Worm (Caenorhabditis elegans): ENCODE results near the gene hmg-12.

hmg-12 gene

ce11 chrII:11960596-11961217, 44.4 kb downstream of the hmg-12 start:
- TF ChIP-seq pqm-1 (tag; optimal IDR thresholded peaks at IDR 0.05) (no peak), fos-1 (tag; optimal IDR thresholded peaks at IDR 0.05) (no peak), ceh-82 (tag; optimal IDR thresholded peaks at IDR 0.05) (peak; percentile 36), nhr-25 (tag; optimal IDR thresholded peaks at IDR 0.05) (no peak), ceh-16 (tag; optimal IDR thresholded peaks at IDR 0.05) (no peak), fkh-2 (tag; optimal IDR thresholded peaks at IDR 0.05) (no peak), unc-62 (GFP tag; optimal IDR thresholded peaks at IDR 0.05) (no peak), elt-3 (tag; optimal IDR thresholded peaks at IDR 0.05) (peak in 1 of 3 experiments; percentile 31), nhr-12 (tag; optimal IDR thresholded peaks at IDR 0.05) (no peak), skn-1 (tag; optimal IDR thresholded peaks at IDR 0.05) (no peak), hmg-11 (tag; optimal IDR thresholded peaks at IDR 0.05) (peak; percentile 93), ztf-11 (tag; optimal IDR thresholded peaks at IDR 0.05) (no peak), tbx-2 (tag; optimal IDR thresholded peaks at IDR 0.05) (peak; percentile 80), unc-39 (tag; optimal IDR thresholded peaks at IDR 0.05) (no peak), daf-12 (tag; optimal IDR thresholded peaks at IDR 0.05) (no peak), aly-2 (tag; optimal IDR thresholded peaks at IDR 0.05) (no peak), R02D3.7 (tag; optimal IDR thresholded peaks at IDR 0.05) (peak; percentile 68), nfya-1 (tag; optimal IDR thresholded peaks at IDR 0.05; ENCODE audit: insufficient read depth) (peak; percentile 62), nhr-28 (tag; optimal IDR thresholded peaks at IDR 0.05) (no peak), lin-15B (tag; optimal IDR thresholded peaks at IDR 0.05) (peak; percentile 16), elt-1 (tag; optimal IDR thresholded peaks at IDR 0.05) (no peak), lsy-12 (tag; optimal IDR thresholded peaks at IDR 0.05) (peak; percentile 88), sea-2 (GFP tag; optimal IDR thresholded peaks at IDR 0.05) (peak; percentile 66), ama-1 (optimal IDR thresholded peaks at IDR 0.05) (no peak), ceh-28 (tag; optimal IDR thresholded peaks at IDR 0.05) (peak; percentile 36), eor-1 (tag; optimal IDR thresholded peaks at IDR 0.05) (no peak), nhr-237 (tag; optimal IDR thresholded peaks at IDR 0.05) (no peak), ZK546.5 (tag; optimal IDR thresholded peaks at IDR 0.05) (no peak), lin-39 (tag; optimal IDR thresholded peaks at IDR 0.05) (peak; percentile 89), egl-27 (tag; optimal IDR thresholded peaks at IDR 0.05) (no peak), ceh-9 (tag; optimal IDR thresholded peaks at IDR 0.05) (no peak), jun-1 (tag; optimal IDR thresholded peaks at IDR 0.05) (peak; percentile 27), ztf-4 (tag; optimal IDR thresholded peaks at IDR 0.05) (peak; percentile 22), nhr-67 (tag; optimal IDR thresholded peaks at IDR 0.05) (no peak), nhr-76 (tag; optimal IDR thresholded peaks at IDR 0.05) (peak; percentile 15), pha-4 (tag; optimal IDR thresholded peaks at IDR 0.05) (peak; percentile 73), nhr-11 (tag; optimal IDR thresholded peaks at IDR 0.05) (no peak), mdl-1 (tag; optimal IDR thresholded peaks at IDR 0.05) (no peak), nhr-43 (tag; optimal IDR thresholded peaks at IDR 0.05; ENCODE audit: poor library complexity, severe bottlenecking) (peak; percentile 55), fkh-10 (GFP tag; optimal IDR thresholded peaks at IDR 0.05) (no peak), elt-2 (tag; optimal IDR thresholded peaks at IDR 0.05) (peak; percentile 57), egl-5 (tag; optimal IDR thresholded peaks at IDR 0.05) (no peak), nhr-77 (tag; optimal IDR thresholded peaks at IDR 0.05) (no peak), nhr-23 (tag; optimal IDR thresholded peaks at IDR 0.05) (peak; percentile 12), zag-1 (tag; optimal IDR thresholded peaks at IDR 0.05) (no peak), snpc-4 (tag; optimal IDR thresholded peaks at IDR 0.05) (peak; percentile 38), mml-1 (tag; optimal IDR thresholded peaks at IDR 0.05) (no peak)
